Worm (Caenorhabditis elegans): Measurements from ENCODE around the gene osm-11.

Gene osm-11

DNA sequence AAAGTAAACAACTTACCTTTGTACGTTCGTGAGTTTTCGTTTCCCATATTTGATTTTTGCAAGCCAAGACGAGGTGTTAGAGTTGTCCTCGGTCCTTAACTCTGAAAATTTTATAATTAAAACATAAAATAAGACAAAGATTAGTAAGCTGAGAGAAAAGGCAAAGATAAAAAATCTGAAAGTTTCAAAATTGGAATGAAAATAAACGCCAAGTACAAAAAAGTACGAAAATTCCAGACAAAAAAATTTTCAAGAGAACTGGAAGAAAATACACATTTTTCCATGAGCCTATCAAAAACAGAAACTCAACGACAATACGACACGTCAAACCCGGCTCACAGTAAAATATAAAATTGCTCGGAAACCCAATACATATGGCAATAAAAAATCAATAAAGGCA, 29.9 kb downstream of the osm-11 start, which contains the start of gene F10D7.5:
F10D7.5 (minus strand) TSS at position 101 of the 400 bp plus-strand sequence.
- no peak for TF ChIP-seq hmbx-1 (tag; optimal IDR thresholded peaks at IDR 0.05)

DNA sequence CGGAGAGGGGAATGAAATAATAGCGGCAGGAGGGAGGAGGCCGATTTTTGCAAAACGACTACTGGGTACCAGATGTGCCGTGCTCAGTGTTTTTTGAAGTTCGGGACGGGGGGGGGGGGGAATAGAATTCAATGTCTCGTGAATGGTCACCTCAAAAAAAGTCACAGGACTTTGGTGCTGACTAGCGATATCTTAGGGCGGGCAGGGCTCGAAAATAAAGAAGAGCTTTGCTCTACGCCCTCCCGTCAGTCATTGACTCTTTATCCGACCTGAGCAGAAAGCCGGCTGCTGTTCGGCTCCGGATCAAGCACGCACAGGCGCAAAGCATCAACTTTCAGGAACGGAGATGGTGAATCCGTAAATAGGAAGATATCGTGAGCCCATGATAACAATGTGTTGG, 30.9 kb downstream of the osm-11 start:
- TF ChIP-seq sea-1 (GFP tag; conservative IDR thresholded peaks at IDR 0.05) (no peak), hmg-4 (GFP tag; optimal IDR thresholded peaks at IDR 0.05) (no peak), hnd-1 (tag; optimal IDR thresholded peaks at IDR 0.05) (no peak), ceh-13 (GFP tag; optimal IDR thresholded peaks at IDR 0.05) (no peak), B0310.2 (tag; optimal IDR thresholded peaks at IDR 0.05) (no peak), pes-1 (GFP tag; IDR thresholded peaks at IDR 0.05) (no peak), scrt-1 (GFP tag; IDR thresholded peaks at IDR 0.05) (no peak), ets-7 (tag; optimal IDR thresholded peaks at IDR 0.05) (no peak), ama-1 (optimal IDR thresholded peaks at IDR 0.05) (no peak), hmbx-1 (tag; optimal IDR thresholded peaks at IDR 0.05) (no peak), ceh-36 (tag; optimal IDR thresholded peaks at IDR 0.05) (no peak), F13C5.2 (tag; optimal IDR thresholded peaks at IDR 0.05) (no peak), tra-4 (tag; optimal IDR thresholded peaks at IDR 0.05) (no peak), flt-1 (GFP tag; IDR thresholded peaks at IDR 0.05) (no peak), tbx-11 (GFP tag; IDR thresholded peaks at IDR 0.05) (no peak)

DNA sequence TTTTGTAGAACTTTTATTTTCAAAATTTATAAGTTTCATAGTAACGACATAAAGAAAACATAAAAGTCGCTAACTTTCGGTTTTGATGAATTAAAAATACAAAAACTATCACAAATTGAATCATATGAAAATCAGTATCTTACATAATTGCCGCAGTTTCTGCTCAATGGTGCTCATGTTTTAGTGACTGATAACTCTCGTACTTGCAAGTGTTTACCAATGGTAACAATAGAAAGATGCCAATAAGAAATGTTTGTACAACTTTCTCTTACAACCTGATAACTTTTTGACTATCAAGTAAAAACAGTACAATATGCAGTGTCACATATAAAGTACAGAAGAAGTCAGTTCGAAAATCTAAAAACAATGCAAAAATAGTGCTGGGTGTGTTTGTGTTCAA, 35.3 kb downstream of the osm-11 start:
- TF ChIP-seq pes-1 (GFP tag; IDR thresholded peaks at IDR 0.05) (no peak), sea-1 (GFP tag; conservative IDR thresholded peaks at IDR 0.05) (no peak), flt-1 (GFP tag; IDR thresholded peaks at IDR 0.05) (no peak), tbx-37 (GFP tag; conservative IDR thresholded peaks at IDR 0.05) (no peak), ets-7 (tag; optimal IDR thresholded peaks at IDR 0.05) (no peak), tra-4 (tag; optimal IDR thresholded peaks at IDR 0.05) (no peak), ama-1 (optimal IDR thresholded peaks at IDR 0.05) (no peak), scrt-1 (GFP tag; IDR thresholded peaks at IDR 0.05) (no peak), hnd-1 (tag; optimal IDR thresholded peaks at IDR 0.05) (no peak), tbx-11 (GFP tag; IDR thresholded peaks at IDR 0.05) (no peak), aly-1 (tag; optimal IDR thresholded peaks at IDR 0.05) (no peak), B0310.2 (tag; optimal IDR thresholded peaks at IDR 0.05) (no peak), hmg-4 (GFP tag; optimal IDR thresholded peaks at IDR 0.05) (no peak), ceh-36 (tag; optimal IDR thresholded peaks at IDR 0.05) (no peak), ceh-13 (GFP tag; optimal IDR thresholded peaks at IDR 0.05) (no peak), hmbx-1 (tag; optimal IDR thresholded peaks at IDR 0.05) (no peak), F13C5.2 (tag; optimal IDR thresholded peaks at IDR 0.05) (no peak)

DNA sequence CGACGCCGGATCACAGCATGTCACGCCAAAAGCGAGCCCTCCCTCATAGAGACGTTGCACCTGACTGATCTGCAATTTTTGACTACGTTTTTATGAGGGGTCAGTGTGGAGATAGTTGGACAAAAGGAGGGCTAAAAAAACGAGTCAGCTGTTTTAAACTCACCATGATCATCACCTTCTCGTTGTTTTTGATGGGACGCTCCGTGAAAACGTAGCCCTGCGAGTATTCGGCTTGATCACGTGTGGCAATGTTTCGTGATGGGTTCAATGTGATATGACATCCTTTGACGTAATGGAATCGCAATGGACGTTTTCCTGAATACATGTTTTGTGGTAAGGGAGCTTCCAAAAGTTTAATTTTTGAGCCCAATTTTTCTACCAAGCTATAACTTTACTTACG, 36.3 kb downstream of the osm-11 start:
- no peak for TF ChIP-seq ceh-13 (GFP tag; optimal IDR thresholded peaks at IDR 0.05)
- TF ChIP-seq sea-1 (GFP tag; conservative IDR thresholded peaks at IDR 0.05): no peak
- TF ChIP-seq ets-7 (tag; optimal IDR thresholded peaks at IDR 0.05): no peak
- TF ChIP-seq hmbx-1 (tag; optimal IDR thresholded peaks at IDR 0.05): no peak
- TF ChIP-seq tra-4 (tag; optimal IDR thresholded peaks at IDR 0.05): no peak
- no peak for TF ChIP-seq flt-1 (GFP tag; IDR thresholded peaks at IDR 0.05)
- no peak for TF ChIP-seq ama-1 (optimal IDR thresholded peaks at IDR 0.05)
- no peak for TF ChIP-seq scrt-1 (GFP tag; IDR thresholded peaks at IDR 0.05)
- TF ChIP-seq hmg-4 (GFP tag; optimal IDR thresholded peaks at IDR 0.05): no peak
- no peak for TF ChIP-seq aly-1 (tag; optimal IDR thresholded peaks at IDR 0.05)
- no peak for TF ChIP-seq tbx-11 (GFP tag; IDR thresholded peaks at IDR 0.05)
- TF ChIP-seq hnd-1 (tag; optimal IDR thresholded peaks at IDR 0.05): no peak
- TF ChIP-seq ceh-36 (tag; optimal IDR thresholded peaks at IDR 0.05): no peak
- no peak for TF ChIP-seq F13C5.2 (tag; optimal IDR thresholded peaks at IDR 0.05)
- TF ChIP-seq B0310.2 (tag; optimal IDR thresholded peaks at IDR 0.05): no peak
- no peak for TF ChIP-seq tbx-37 (GFP tag; conservative IDR thresholded peaks at IDR 0.05)
- TF ChIP-seq pes-1 (GFP tag; IDR thresholded peaks at IDR 0.05): no peak

DNA sequence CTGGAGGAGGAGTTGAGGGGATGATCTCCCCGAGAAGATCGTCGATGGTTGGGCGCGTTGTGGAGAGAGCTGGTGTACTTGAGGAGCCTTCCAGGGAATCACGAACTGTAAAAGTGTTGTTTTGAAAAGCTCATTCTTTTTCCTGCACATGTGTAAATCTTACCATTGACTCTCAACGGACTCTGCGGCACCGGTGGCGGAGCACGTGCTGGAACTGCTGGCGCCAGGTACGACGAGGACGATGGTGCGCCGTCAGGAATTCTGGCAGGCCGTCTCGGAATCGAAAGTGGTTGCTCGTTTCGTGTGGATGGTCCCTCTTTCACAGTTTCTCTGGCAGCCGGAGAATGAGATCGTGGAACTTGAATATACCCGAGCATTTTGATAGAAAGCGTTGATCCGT, 37.0 kb downstream of the osm-11 start:
- TF ChIP-seq scrt-1 (GFP tag; IDR thresholded peaks at IDR 0.05) (no peak), tbx-11 (GFP tag; IDR thresholded peaks at IDR 0.05) (no peak), F13C5.2 (tag; optimal IDR thresholded peaks at IDR 0.05) (no peak), flt-1 (GFP tag; IDR thresholded peaks at IDR 0.05) (no peak), aly-1 (tag; optimal IDR thresholded peaks at IDR 0.05) (no peak)

DNA sequence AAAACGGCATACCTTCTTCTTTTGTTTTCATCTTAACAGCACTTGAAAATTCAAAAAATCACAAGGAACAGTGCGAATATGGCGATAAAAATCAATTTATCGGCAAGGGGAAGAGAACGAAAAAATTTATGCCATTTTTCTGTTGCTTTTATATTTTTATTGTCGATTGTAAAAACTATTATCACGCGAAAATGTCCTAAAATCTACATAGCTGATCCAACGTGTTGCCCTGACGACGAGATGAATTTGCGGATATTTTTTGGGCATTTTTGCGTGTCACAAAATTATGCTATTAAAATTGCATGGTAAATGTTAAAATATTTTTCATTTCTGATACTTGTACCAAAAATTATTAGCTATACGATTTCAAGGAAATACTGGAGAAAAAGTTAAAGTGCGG, 39.4 kb downstream of the osm-11 start, which contains the start of gene F10D7.4:
F10D7.4 (minus strand) TSS at position 101 of the 400 bp plus-strand sequence.
- no peak for TF ChIP-seq hmg-4 (GFP tag; optimal IDR thresholded peaks at IDR 0.05)
- no peak for TF ChIP-seq sea-1 (GFP tag; conservative IDR thresholded peaks at IDR 0.05)
- TF ChIP-seq hnd-1 (tag; optimal IDR thresholded peaks at IDR 0.05): no peak
- TF ChIP-seq tra-4 (tag; optimal IDR thresholded peaks at IDR 0.05): no peak
- no peak for TF ChIP-seq flt-1 (GFP tag; IDR thresholded peaks at IDR 0.05)
- no peak for TF ChIP-seq scrt-1 (GFP tag; IDR thresholded peaks at IDR 0.05)

DNA sequence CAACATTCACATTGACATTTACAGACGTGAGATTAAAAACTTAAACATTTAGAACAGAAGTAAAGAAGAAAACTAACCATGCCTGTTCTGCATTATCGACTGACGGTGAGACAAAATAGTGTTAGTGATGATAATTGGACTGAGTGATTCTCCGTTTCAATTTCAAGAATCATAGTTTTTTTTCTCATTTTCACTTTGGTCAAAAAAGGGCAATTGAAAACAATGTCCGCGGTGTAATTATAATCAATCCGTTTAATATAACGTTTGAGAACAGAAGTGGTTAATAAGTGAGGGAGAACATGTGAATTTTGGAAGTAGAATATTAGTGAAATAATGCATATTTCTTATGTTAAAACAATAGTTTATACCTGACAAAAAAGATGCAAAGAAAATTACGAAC, 41.7 kb downstream of the osm-11 start, which contains the start of gene F10D7.10:
F10D7.10 (minus strand) TSS at position 101 of the 400 bp plus-strand sequence.
- TF ChIP-seq hnd-1 (tag; optimal IDR thresholded peaks at IDR 0.05): no peak
- TF ChIP-seq pes-1 (GFP tag; IDR thresholded peaks at IDR 0.05): no peak

DNA sequence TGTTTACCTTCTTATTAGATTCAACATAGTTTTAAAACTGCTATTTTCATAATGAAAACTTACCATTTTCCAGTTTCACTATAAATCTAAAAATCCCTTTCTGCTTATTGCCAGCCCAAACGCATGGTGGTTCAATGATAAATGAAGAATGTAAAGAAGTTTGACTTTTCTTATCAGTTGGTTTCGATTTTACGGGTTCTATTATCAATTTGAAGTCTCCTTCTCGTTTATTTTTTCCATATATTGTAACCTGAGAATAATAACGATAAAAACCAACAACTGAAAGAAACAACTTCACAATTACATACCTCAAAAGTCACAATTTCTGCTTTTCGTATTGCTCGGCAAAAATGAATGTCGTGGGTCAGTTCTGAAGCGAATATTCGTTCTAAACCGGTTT, 42.4 kb downstream of the osm-11 start:
- TF ChIP-seq ets-7 (tag; optimal IDR thresholded peaks at IDR 0.05) (no peak), B0310.2 (tag; optimal IDR thresholded peaks at IDR 0.05) (no peak), hmg-4 (GFP tag; optimal IDR thresholded peaks at IDR 0.05) (no peak), ceh-36 (tag; optimal IDR thresholded peaks at IDR 0.05) (no peak), hnd-1 (tag; optimal IDR thresholded peaks at IDR 0.05) (no peak), aly-1 (tag; optimal IDR thresholded peaks at IDR 0.05) (no peak), ama-1 (optimal IDR thresholded peaks at IDR 0.05) (no peak), tbx-11 (GFP tag; IDR thresholded peaks at IDR 0.05) (no peak), pes-1 (GFP tag; IDR thresholded peaks at IDR 0.05) (no peak), sea-1 (GFP tag; conservative IDR thresholded peaks at IDR 0.05) (no peak), F13C5.2 (tag; optimal IDR thresholded peaks at IDR 0.05) (no peak), hmbx-1 (tag; optimal IDR thresholded peaks at IDR 0.05) (no peak), flt-1 (GFP tag; IDR thresholded peaks at IDR 0.05) (no peak), tra-4 (tag; optimal IDR thresholded peaks at IDR 0.05) (no peak), scrt-1 (GFP tag; IDR thresholded peaks at IDR 0.05) (no peak), ceh-13 (GFP tag; optimal IDR thresholded peaks at IDR 0.05) (no peak), tbx-37 (GFP tag; conservative IDR thresholded peaks at IDR 0.05) (no peak)
